Fruit fly (Drosophila melanogaster) S2 (cell line): ENCODE measurements around the gene CG34277.

Source experiments
- CG8478 ChIP-seq: fragments of >200 bp; optimal IDR thresholded peaks from 2 replicates; lab custom pipeline; 2018
- CTCF ChIP-seq, 2 experiments: fragments of >200 bp; optimal IDR thresholded peaks; 2 replicates each; lab custom pipeline; 2018

Gene CG34277

DNA sequence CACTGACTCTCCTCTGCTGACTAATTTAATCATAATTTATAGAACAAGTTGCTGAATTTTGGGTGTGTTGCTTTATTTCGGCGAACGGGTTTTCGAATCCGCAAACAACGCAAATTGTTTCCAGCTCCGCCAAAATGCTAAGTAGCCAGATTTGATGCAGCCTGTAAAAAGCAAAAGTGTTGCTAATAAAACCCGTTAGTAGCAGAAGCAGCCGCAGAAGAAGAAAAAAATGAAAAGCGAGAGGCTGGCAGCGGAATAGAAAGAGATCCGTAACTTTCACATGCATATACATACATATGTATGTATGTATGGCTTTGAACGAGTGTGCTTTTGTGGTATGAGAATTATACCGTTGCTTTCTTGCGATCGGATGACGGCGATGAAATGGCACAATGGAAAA lies 22.7 kb downstream of the CG34277 start:
- TF ChIP-seq CTCF (optimal IDR thresholded peaks at IDR 0.05; lab: Kevin White, UChicago) (no peak), CG8478 (lab: Kevin White, UChicago) (no peak)

DNA sequence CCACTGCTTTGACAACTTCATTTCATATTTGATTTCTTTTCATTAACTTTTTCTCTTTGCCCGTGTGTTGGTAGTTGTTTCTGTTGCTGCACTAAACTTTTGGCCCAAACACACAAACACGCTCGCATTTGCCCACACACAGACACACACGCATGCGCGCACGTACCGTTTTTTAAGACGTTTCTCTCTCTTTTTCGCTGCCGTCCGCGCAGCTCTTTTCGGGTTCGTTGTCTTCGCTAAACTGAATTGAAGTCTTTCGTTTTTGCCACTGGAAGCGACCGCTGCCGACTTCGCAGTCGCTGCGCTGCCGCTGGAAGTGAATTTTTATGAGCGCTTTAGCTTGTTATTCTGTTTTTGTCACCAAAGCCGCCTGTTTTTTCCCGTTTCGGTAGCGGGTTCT lies 23.3 kb downstream of the CG34277 start, which contains the start of gene kkv:
Gene kkv, minus strand, starts transcription at position 246 of the 400 bp plus-strand sequence.
- TF ChIP-seq CTCF (optimal IDR thresholded peaks at IDR 0.05; lab: Kevin White, UChicago) (no peak), CG8478 (lab: Kevin White, UChicago) (no peak)

DNA sequence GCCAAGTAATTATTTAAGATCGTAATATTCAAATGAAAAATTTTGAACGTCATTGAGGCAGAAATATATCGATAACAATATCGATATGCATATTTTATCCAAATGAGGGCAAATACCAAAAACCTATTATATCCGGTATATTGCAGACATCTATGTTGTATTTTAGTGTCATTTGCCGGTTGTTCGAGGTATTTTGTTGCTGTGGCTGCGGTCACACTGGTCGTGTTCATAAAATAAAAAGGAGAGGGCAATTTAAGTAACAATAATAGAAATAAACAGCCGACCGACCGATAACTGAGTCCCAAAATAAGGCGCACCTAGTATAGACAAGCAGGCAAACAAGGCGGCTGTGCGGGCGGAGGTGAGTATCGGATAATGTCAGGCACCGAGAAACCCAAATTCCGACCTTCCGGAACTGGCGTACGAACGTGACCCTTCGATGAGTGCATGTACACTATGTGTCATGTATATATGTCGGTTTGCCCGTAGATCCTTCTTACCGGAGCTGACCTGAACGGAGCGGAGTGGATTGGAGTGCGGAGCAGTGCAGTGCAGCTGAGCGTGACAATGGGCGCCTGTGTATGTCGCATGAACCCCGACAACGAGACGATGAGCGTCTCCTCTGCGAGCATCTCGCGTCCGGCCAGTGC lies 24.5 kb downstream of the CG34277 start, which contains the start of gene CG1172:
Gene CG1172, plus strand, starts transcription at position 181 of the 650 bp plus-strand sequence.
- TF ChIP-seq CG8478 (lab: Kevin White, UChicago) (no peak), CTCF (optimal IDR thresholded peaks at IDR 0.05; lab: Kevin White, UChicago) (no peak)

DNA sequence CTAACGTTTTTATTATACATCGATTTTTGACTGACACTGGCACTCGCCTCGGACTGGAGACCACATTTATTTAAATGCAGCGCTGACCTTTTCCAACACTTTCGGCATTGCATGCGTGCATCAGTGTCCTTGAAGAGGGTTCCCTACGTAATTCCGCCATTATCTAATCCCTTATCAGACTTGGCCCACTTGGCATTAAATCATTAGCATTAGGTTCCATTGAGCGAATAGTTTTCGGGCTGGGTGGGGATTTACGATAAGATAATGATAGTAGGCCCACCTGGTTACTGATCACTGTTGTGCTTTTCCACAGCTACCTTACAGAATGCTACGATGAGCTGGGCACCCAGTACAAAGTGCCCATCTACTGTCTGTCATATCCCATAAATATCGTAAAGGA lies 25.9 kb downstream of the CG34277 start:
- no peak for TF ChIP-seq CTCF (optimal IDR thresholded peaks at IDR 0.05; lab: Kevin White, UChicago)
- TF ChIP-seq CG8478 (lab: Kevin White, UChicago): no peak

DNA sequence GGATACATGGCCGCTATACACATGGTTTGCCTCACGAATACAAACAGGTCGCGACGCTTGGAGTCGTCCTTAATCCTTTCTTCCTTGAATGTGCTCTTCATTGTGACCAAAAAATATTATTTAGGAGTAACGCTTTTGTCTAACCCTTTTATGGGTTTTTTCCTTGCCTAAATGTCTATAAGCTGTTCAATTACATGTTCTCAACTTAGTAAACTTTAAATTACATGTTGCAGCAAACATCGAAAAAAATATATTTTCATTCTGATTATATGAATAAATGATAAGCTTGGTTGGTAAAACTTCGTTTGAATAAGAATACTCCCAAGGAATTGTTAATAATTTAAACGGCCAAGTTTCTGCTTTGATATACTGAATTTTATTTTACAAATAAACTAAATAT lies 29.8 kb downstream of the CG34277 start, which contains the start of gene Or83a:
Gene Or83a, minus strand, starts transcription at position 101 of the 400 bp plus-strand sequence.
- TF ChIP-seq CG8478 (lab: Kevin White, UChicago) (no peak), CTCF (optimal IDR thresholded peaks at IDR 0.05; lab: Kevin White, UChicago) (no peak)

DNA sequence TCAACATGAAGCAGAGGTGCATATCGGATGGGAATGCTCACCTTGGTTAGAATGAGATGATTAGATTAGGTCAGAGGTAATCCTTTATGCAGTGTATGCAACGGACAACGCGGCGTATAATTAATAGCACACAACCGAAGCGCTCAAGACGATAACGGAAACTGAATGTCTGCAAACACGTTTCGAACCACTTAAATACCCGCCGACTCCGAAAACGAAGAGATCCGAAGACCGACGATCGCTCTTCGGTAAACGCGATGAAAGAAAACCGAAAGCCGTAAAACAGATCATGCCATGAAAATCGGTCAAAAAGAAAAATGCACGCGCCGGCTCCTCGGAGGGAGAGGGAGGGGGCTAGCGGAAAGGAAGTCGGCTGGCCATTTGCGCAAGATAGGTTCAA lies 34.6 kb downstream of the CG34277 start, which contains the start of gene CG2663:
Gene CG2663, minus strand, starts transcription at position 173 of the 400 bp plus-strand sequence.
- TF ChIP-seq CG8478 (lab: Kevin White, UChicago): no peak
- TF ChIP-seq CTCF (optimal IDR thresholded peaks at IDR 0.05; lab: Kevin White, UChicago): no peak

DNA sequence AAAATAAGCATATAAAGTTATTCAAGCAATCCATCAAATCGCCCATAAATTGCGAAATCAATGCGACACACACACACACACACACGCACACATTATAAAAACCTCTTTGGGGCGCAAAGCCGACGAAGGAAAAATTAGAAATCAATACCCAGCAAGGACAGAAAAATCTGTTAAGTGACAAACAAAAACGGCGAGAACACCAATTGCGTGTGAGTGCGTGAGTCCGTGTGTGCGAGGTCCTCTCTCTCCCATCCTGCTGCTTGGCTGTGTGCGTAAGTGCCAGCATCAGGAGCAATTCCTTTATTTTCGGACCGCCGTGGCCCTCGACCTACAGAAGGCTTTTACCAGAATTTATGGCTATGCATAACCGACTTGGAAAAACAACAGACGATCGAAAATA lies 43.0 kb downstream of the CG34277 start, which contains the start of gene Orco:
Gene Orco, minus strand, starts transcription at position 101 of the 400 bp plus-strand sequence.
- TF ChIP-seq CTCF (optimal IDR thresholded peaks at IDR 0.05; lab: Kevin White, UChicago) (no peak), CG8478 (lab: Kevin White, UChicago) (no peak)

DNA sequence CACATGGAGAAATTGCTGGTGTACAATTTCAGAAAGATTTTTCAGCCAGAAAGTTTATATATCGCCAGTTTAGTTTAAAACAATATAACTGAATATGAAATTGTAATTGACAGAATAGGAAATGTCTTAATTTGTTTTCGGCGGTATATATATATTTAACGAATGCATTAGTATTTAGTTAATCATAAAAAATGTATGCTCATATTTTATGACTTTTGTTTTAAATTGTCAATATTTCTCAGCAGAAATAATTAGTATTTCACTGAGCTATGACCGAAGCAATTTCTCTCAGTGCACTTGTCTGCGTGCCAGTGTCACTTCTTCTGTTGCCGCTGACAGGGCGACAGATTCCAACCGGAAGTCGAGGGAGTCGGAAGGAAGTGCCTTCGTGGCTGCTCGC lies 43.6 kb downstream of the CG34277 start:
- TF ChIP-seq CG8478 (lab: Kevin White, UChicago): no peak

DNA sequence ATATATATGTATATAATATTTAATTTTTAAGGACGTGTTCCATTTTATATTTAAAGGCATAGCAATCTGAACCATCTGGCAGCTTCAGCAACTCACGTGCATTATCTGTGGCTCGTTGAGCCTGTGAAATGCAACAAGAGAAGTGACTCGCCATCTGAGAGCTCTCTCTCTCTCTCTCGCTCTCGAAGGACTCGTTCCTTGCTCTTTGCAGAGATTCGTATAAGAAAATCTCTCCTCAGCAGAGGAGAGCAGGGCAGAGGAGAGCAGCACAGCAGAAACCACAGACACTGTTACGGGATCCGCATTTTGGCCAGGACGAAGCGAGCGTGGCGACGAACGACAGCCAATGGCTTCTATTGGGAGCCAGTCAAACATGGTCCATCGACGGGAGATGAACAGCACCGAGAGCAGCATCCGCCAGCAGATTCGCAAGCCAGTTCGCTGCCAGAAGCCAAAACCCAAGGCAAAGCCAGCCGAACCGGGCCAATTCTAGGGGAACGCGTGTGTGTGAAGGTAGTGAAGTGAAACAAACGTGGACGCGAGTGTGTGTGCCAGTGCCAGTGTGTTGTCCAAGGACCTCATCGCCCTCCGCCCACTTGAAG lies 44.9 kb downstream of the CG34277 start, which contains the start of gene CG14669:
Gene CG14669, plus strand, starts transcription at position 381 of the 602 bp plus-strand sequence.
- TF ChIP-seq CTCF (optimal IDR thresholded peaks at IDR 0.05; lab: Kevin White, UChicago) (no peak), CG8478 (lab: Kevin White, UChicago) (no peak)

DNA sequence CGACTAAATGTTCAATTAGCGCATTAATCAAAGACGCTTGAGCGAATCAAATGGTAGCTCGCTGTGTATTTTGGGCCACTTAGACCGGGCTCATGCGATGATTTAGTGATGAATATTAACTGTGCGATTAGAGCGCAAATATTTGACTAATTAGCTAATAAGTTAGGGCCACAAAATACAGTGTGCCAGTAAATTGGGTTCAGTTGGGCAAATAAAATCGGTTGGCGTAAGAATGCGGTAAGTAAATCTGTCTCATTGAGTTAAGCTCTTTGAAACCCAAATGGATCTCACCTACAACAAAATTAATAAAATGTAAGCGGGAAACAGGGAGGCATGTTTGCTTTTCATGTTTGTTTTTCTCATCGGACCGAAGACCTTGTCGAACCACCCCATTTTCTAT lies 51.1 kb downstream of the CG34277 start:
- TF ChIP-seq CG8478 (lab: Kevin White, UChicago) (no peak), CTCF (optimal IDR thresholded peaks at IDR 0.05; lab: Kevin White, UChicago) (no peak)
